Worm (Caenorhabditis elegans) whole organism, L1 larva: ENCODE results near the gene ZK795.2.

Experiments
- blmp-1 ChIP-seq: fragments of 150-350 bp; optimal IDR thresholded peaks from 2 replicates; lab custom pipeline; 2014; ENCODE audit warnings: missing biosample characterization, missing genetic modification characterization
- mdl-1 ChIP-seq, 2 experiments: fragments of 150-350 bp; optimal IDR thresholded peaks; 2 replicates each; lab custom pipeline; 2014 to 2017; ENCODE audit warnings: missing biosample characterization in 2 of 2, missing genetic modification characterization in 2 of 2, inconsistent platforms in 1 of 2
- nhr-11 ChIP-seq: fragments of 150-350 bp; optimal IDR thresholded peaks from 2 replicates; lab custom pipeline; 2014; ENCODE audit warnings: missing biosample characterization, missing genetic modification characterization
- nhr-12 ChIP-seq: sonication (generic microtip); optimal IDR thresholded peaks from 2 replicates; lab custom pipeline; 2017; ENCODE audit warnings: missing biosample characterization, missing genetic modification characterization
- nhr-28 ChIP-seq: fragments of 150-350 bp; optimal IDR thresholded peaks from 2 replicates; lab custom pipeline; 2014; ENCODE audit warnings: missing biosample characterization, missing genetic modification characterization
- nhr-77 ChIP-seq: fragments of 150-350 bp; optimal IDR thresholded peaks from 2 replicates; lab custom pipeline; 2014; ENCODE audit warnings: missing biosample characterization, missing genetic modification characterization
- snu-23 ChIP-seq: sonication (generic microtip); optimal IDR thresholded peaks from 2 replicates; lab custom pipeline; 2016; ENCODE audit warnings: missing genetic modification characterization, missing compliant biosample characterization
- zag-1 ChIP-seq: fragments of 150-350 bp; optimal IDR thresholded peaks from 2 replicates; lab custom pipeline; 2014; ENCODE audit warnings: missing biosample characterization, missing genetic modification characterization

- TF ChIP-seq zag-1 (tag; lab: Kevin White, UChicago) = no peak
- TF ChIP-seq nhr-77 (tag; lab: Kevin White, UChicago) = no peak
- TF ChIP-seq snu-23 (GFP tag; lab: Kevin White, UChicago) = no peak
- TF ChIP-seq mdl-1 (tag; optimal IDR thresholded peaks at IDR 0.05; lab: Kevin White, UChicago) = no peak
- TF ChIP-seq blmp-1 = no peak
- TF ChIP-seq nhr-12 (tag; lab: Kevin White, UChicago) = no peak
- no peak for TF ChIP-seq nhr-28
- no peak for TF ChIP-seq nhr-11 (tag; lab: Kevin White, UChicago)
Observed at ce11 chrIV:12585966-12586365, 27.2 kb upstream of the ZK795.2 start, which contains the start of gene K08E7.8.
